Fruit fly (Drosophila melanogaster): ENCODE results near the gene CG12219.

CG12219 gene

DNA sequence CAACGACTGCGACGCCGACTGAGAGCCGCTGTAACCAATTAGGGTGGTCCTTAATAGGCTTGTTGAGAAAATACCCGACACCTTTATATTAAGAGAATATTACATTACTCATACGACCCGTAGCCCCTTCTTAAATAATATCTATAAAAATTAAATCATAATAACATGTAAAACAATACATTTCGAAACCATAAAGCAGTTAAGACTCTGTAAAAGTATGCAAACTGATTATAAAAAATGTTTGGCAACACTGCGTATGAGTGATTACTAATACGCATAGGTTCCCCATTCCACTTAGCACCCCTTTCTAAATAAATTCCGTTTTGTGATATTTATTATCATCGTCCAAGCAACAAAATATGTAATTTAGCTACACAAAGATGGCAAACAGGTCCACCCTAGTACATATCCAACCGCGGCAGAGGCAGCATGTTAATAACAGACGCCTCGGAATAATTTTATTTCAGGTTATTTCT lies 39.5 kb upstream of the CG12219 start (continued):
- peak; percentile 61 for TF ChIP-seq CG8388 (GFP tag; optimal IDR thresholded peaks at IDR 0.05)
- peak; percentile 88 for TF ChIP-seq dmrt99B (tag; optimal IDR thresholded peaks at IDR 0.05)
- TF ChIP-seq CG12236 (GFP tag; optimal IDR thresholded peaks at IDR 0.05): no peak
- peak; percentile 59 for TF ChIP-seq CG6654 (GFP tag; optimal IDR thresholded peaks at IDR 0.05)
- TF ChIP-seq ATbp (GFP tag; optimal IDR thresholded peaks at IDR 0.05): peak; percentile 62
- TF ChIP-seq kni (GFP tag; optimal IDR thresholded peaks at IDR 0.05): peak; percentile 19
- 0 out of 2 replicates have a peak, but pooled peaks have one; percentile 18 for TF ChIP-seq gsb (GFP tag; IDR thresholded peaks at IDR 0.05)
- TF ChIP-seq slp2 (GFP tag; optimal IDR thresholded peaks at IDR 0.05): peak; percentile 1
- TF ChIP-seq gt (GFP tag; IDR thresholded peaks at IDR 0.05): no peak
- TF ChIP-seq Vsx1 (GFP tag; optimal IDR thresholded peaks at IDR 0.05): peak; percentile 61
- TF ChIP-seq pum (GFP tag; optimal IDR thresholded peaks at IDR 0.05): peak; percentile 2
- no peak for TF ChIP-seq Mad (GFP tag; optimal IDR thresholded peaks at IDR 0.05)
- TF ChIP-seq CG18764 (GFP tag; optimal IDR thresholded peaks at IDR 0.05): peak; percentile 38
- peak; percentile 6 for TF ChIP-seq bab2 (GFP tag; optimal IDR thresholded peaks at IDR 0.05)
- TF ChIP-seq Hr39 (optimal IDR thresholded peaks at IDR 0.05): no peak
- no peak for TF ChIP-seq cas (GFP tag; IDR thresholded peaks at IDR 0.05)
- peak; percentile 68 for TF ChIP-seq tap (tag; optimal IDR thresholded peaks at IDR 0.05)
- no peak for TF ChIP-seq amos (GFP tag; IDR thresholded peaks at IDR 0.05; ENCODE audit: partially characterized antibody)
- TF ChIP-seq CG6765 (GFP tag; optimal IDR thresholded peaks at IDR 0.05): peak; percentile 72
- TF ChIP-seq CG4617 (GFP tag; optimal IDR thresholded peaks at IDR 0.05; ENCODE audit: borderline replicate concordance): no peak
- no peak for TF ChIP-seq CG11093 (GFP tag; IDR thresholded peaks at IDR 0.05)
- peak; percentile 80 for TF ChIP-seq CG10543 (GFP tag; optimal IDR thresholded peaks at IDR 0.05)
- peak; percentile 33 for TF ChIP-seq CG30431 (GFP tag; optimal IDR thresholded peaks at IDR 0.05)
- TF ChIP-seq Sry-β (GFP tag; optimal IDR thresholded peaks at IDR 0.05): no peak
- TF ChIP-seq CG16815 (GFP tag; optimal IDR thresholded peaks at IDR 0.05): peak; percentile 43
- peak; percentile 73 for TF ChIP-seq CG6689 (GFP tag; IDR thresholded peaks at IDR 0.05)
- no peak for TF ChIP-seq maf-S (GFP tag; optimal IDR thresholded peaks at IDR 0.05)
- TF ChIP-seq CG11456 (GFP tag; IDR thresholded peaks at IDR 0.05): no peak
- TF ChIP-seq z (GFP tag; IDR thresholded peaks at IDR 0.05): no peak
- no peak for TF ChIP-seq jigr1 (GFP tag; IDR thresholded peaks at IDR 0.05)
- TF ChIP-seq Dad (GFP tag; optimal IDR thresholded peaks at IDR 0.05): peak; percentile 23
- TF ChIP-seq CG2889 (GFP tag; IDR thresholded peaks at IDR 0.05): no peak
- no peak for TF ChIP-seq CG7963 (GFP tag; IDR thresholded peaks at IDR 0.05; ENCODE audit: partially characterized antibody)
- peak; percentile 82 for TF ChIP-seq CG4328 (GFP tag; optimal IDR thresholded peaks at IDR 0.05)
- TF ChIP-seq CG7271 (tag; optimal IDR thresholded peaks at IDR 0.05): no peak
- peak; percentile 53; the same call in 2 of the 3 replicates for TF ChIP-seq so (GFP tag; IDR thresholded peaks at IDR 0.05)
- TF ChIP-seq caup (GFP tag; optimal IDR thresholded peaks at IDR 0.05; ENCODE audit: severe bottlenecking): peak; percentile 71
- no peak for TF ChIP-seq luna (GFP tag; optimal IDR thresholded peaks at IDR 0.05)
- no peak for TF ChIP-seq Optix (GFP tag; IDR thresholded peaks at IDR 0.05)
- no peak for TF ChIP-seq CG16813 (GFP tag; IDR thresholded peaks at IDR 0.05; ENCODE audit: partially characterized antibody)
- peak; percentile 93 for TF ChIP-seq CG2678 (tag; optimal IDR thresholded peaks at IDR 0.05)
- TF ChIP-seq Dip2 (GFP tag; IDR thresholded peaks at IDR 0.05): no peak
- TF ChIP-seq CG8924 (tag; optimal IDR thresholded peaks at IDR 0.05): peak; percentile 84
- TF ChIP-seq bigmax (GFP tag; optimal IDR thresholded peaks at IDR 0.05): no peak
- no peak for TF ChIP-seq HLH4C (GFP tag; IDR thresholded peaks at IDR 0.05; ENCODE audit: partially characterized antibody)
- TF ChIP-seq disco-r (GFP tag; optimal IDR thresholded peaks at IDR 0.05): no peak
- TF ChIP-seq Taf1 (GFP tag; IDR thresholded peaks at IDR 0.05): 0 out of 2 replicates have a peak, but pooled peaks have one; percentile 17
- TF ChIP-seq trh (GFP tag; optimal IDR thresholded peaks at IDR 0.05): no peak
- TF ChIP-seq bbx (GFP tag; IDR thresholded peaks at IDR 0.05; ENCODE audit: partially characterized antibody): no peak
- no peak for TF ChIP-seq CG10321 (GFP tag; IDR thresholded peaks at IDR 0.05)
- TF ChIP-seq CG4707 (GFP tag; optimal IDR thresholded peaks at IDR 0.05): peak; percentile 29
